Worm (Caenorhabditis elegans): ENCODE data around the gene cutl-3.

cutl-3 gene

ce11 chrX:14958401-14958800 lies 40.6 kb downstream of the cutl-3 start:
- TF ChIP-seq pqm-1 (tag; optimal IDR thresholded peaks at IDR 0.05) (no peak), nhr-11 (tag; optimal IDR thresholded peaks at IDR 0.05) (no peak), ceh-9 (tag; optimal IDR thresholded peaks at IDR 0.05) (no peak), pat-9 (tag; optimal IDR thresholded peaks at IDR 0.05) (no peak), che-1 (tag; optimal IDR thresholded peaks at IDR 0.05) (no peak)

ce11 chrX:14957176-14957575 lies 41.8 kb downstream of the cutl-3 start:
- TF ChIP-seq unc-55 (GFP tag; optimal IDR thresholded peaks at IDR 0.05) = no peak
- TF ChIP-seq syd-9 (tag; optimal IDR thresholded peaks at IDR 0.05) = no peak
- TF ChIP-seq ceh-48 (tag; optimal IDR thresholded peaks at IDR 0.05) = no peak
- no peak for TF ChIP-seq unc-86 (tag; optimal IDR thresholded peaks at IDR 0.05)
- no peak for TF ChIP-seq ceh-14 (tag; optimal IDR thresholded peaks at IDR 0.05)

- TF ChIP-seq ceh-45 (GFP tag; IDR thresholded peaks at IDR 0.05) = no peak
- TF ChIP-seq nfya-1 (tag; optimal IDR thresholded peaks at IDR 0.05) = no peak
- TF ChIP-seq gmeb-2 (tag; optimal IDR thresholded peaks at IDR 0.05) = no peak
- TF ChIP-seq unc-55 (GFP tag; optimal IDR thresholded peaks at IDR 0.05) = no peak
- no peak for TF ChIP-seq nhr-232 (tag; optimal IDR thresholded peaks at IDR 0.05)
- no peak for TF ChIP-seq ceh-34 (tag; optimal IDR thresholded peaks at IDR 0.05)
- TF ChIP-seq ttx-3 (tag; optimal IDR thresholded peaks at IDR 0.05) = no peak
- TF ChIP-seq ets-4 (tag; optimal IDR thresholded peaks at IDR 0.05) = no peak
- TF ChIP-seq ceh-48 (tag; optimal IDR thresholded peaks at IDR 0.05) = no peak
- no peak for TF ChIP-seq syd-9 (tag; optimal IDR thresholded peaks at IDR 0.05)
- no peak for TF ChIP-seq K02D7.2 (tag; optimal IDR thresholded peaks at IDR 0.05)
- TF ChIP-seq fax-1 (tag; optimal IDR thresholded peaks at IDR 0.05) = no peak
- no peak for TF ChIP-seq ceh-2 (tag; optimal IDR thresholded peaks at IDR 0.05)
- TF ChIP-seq ceh-22 (tag; optimal IDR thresholded peaks at IDR 0.05) = no peak
- TF ChIP-seq hlh-30 (tag; optimal IDR thresholded peaks at IDR 0.05; ENCODE audit: insufficient read depth) = no peak
- no peak for TF ChIP-seq eyg-1 (tag; optimal IDR thresholded peaks at IDR 0.05)
- no peak for TF ChIP-seq ref-2 (tag; optimal IDR thresholded peaks at IDR 0.05)
- no peak for TF ChIP-seq ceh-19 (GFP tag; optimal IDR thresholded peaks at IDR 0.05)
Observed at ce11 chrX:14954548-14954947, 44.5 kb downstream of the cutl-3 start, which contains the start of gene pag-3. pag-3 (minus strand) TSS chrX:14954648.

- no peak for TF ChIP-seq ztf-16 (tag; optimal IDR thresholded peaks at IDR 0.05)
- TF ChIP-seq ceh-34 (tag; optimal IDR thresholded peaks at IDR 0.05) = no peak
- TF ChIP-seq nhr-11 (tag; optimal IDR thresholded peaks at IDR 0.05) = no peak
- no peak for TF ChIP-seq hlh-30 (tag; optimal IDR thresholded peaks at IDR 0.05; ENCODE audit: insufficient read depth)
- no peak for TF ChIP-seq ref-2 (tag; optimal IDR thresholded peaks at IDR 0.05)
- no peak for TF ChIP-seq K09A11.1 (tag; optimal IDR thresholded peaks at IDR 0.05; ENCODE audit: insufficient read depth)
- no peak for TF ChIP-seq nhr-232 (tag; optimal IDR thresholded peaks at IDR 0.05)
- no peak for TF ChIP-seq pha-2 (tag; optimal IDR thresholded peaks at IDR 0.05)
- no peak for TF ChIP-seq ceh-45 (GFP tag; IDR thresholded peaks at IDR 0.05)
- no peak for TF ChIP-seq lim-6 (tag; optimal IDR thresholded peaks at IDR 0.05)
- TF ChIP-seq K02D7.2 (tag; optimal IDR thresholded peaks at IDR 0.05) = no peak
- no peak for TF ChIP-seq madf-2 (tag; optimal IDR thresholded peaks at IDR 0.05)
- TF ChIP-seq fkh-10 (GFP tag; optimal IDR thresholded peaks at IDR 0.05) = no peak
- TF ChIP-seq npax-4 (tag; optimal IDR thresholded peaks at IDR 0.05) = no peak
- no peak for TF ChIP-seq tbx-2 (tag; optimal IDR thresholded peaks at IDR 0.05)
- TF ChIP-seq zip-5 (tag; optimal IDR thresholded peaks at IDR 0.05) = no peak
- no peak for TF ChIP-seq ceh-30 (tag; optimal IDR thresholded peaks at IDR 0.05)
- no peak for TF ChIP-seq elt-2 (tag; optimal IDR thresholded peaks at IDR 0.05)
- TF ChIP-seq ama-1 (optimal IDR thresholded peaks at IDR 0.05) = no peak
Observed at ce11 chrX:14951797-14952196, 47.2 kb downstream of the cutl-3 start.

- no peak for TF ChIP-seq ceh-22 (tag; optimal IDR thresholded peaks at IDR 0.05)
- TF ChIP-seq sox-4 (tag; optimal IDR thresholded peaks at IDR 0.05) = no peak
- TF ChIP-seq ets-4 (tag; optimal IDR thresholded peaks at IDR 0.05) = no peak
- TF ChIP-seq ceh-9 (tag; optimal IDR thresholded peaks at IDR 0.05) = no peak
- TF ChIP-seq gmeb-2 (tag; optimal IDR thresholded peaks at IDR 0.05) = no peak
- no peak for TF ChIP-seq hlh-6 (tag; optimal IDR thresholded peaks at IDR 0.05)
- no peak for TF ChIP-seq tbx-7 (tag; optimal IDR thresholded peaks at IDR 0.05)
- TF ChIP-seq nfya-1 (tag; optimal IDR thresholded peaks at IDR 0.05) = no peak
- no peak for TF ChIP-seq nhr-11 (tag; optimal IDR thresholded peaks at IDR 0.05)
- TF ChIP-seq K02D7.2 (tag; optimal IDR thresholded peaks at IDR 0.05) = no peak
- no peak for TF ChIP-seq dmd-4 (tag; optimal IDR thresholded peaks at IDR 0.05; ENCODE audit: borderline replicate concordance)
- TF ChIP-seq pax-1 (tag; optimal IDR thresholded peaks at IDR 0.05) = no peak
- no peak for TF ChIP-seq K09A11.1 (tag; optimal IDR thresholded peaks at IDR 0.05; ENCODE audit: insufficient read depth)
- TF ChIP-seq hlh-8 (tag; optimal IDR thresholded peaks at IDR 0.05) = no peak
- no peak for TF ChIP-seq ceh-14 (tag; optimal IDR thresholded peaks at IDR 0.05)
- TF ChIP-seq che-1 (tag; optimal IDR thresholded peaks at IDR 0.05) = no peak
- no peak for TF ChIP-seq eyg-1 (tag; optimal IDR thresholded peaks at IDR 0.05)
- TF ChIP-seq rnt-1 (tag; optimal IDR thresholded peaks at IDR 0.05) = no peak
- TF ChIP-seq T23F11.4 (GFP tag; optimal IDR thresholded peaks at IDR 0.05) = no peak
Observed at ce11 chrX:14947355-14947668, 51.7 kb downstream of the cutl-3 start.
